Worm (Caenorhabditis elegans): ENCODE results near the gene tbx-34.
A peak's percentile ranks its signal among the peaks of the same experiment; 100 is the strongest.

DNA sequence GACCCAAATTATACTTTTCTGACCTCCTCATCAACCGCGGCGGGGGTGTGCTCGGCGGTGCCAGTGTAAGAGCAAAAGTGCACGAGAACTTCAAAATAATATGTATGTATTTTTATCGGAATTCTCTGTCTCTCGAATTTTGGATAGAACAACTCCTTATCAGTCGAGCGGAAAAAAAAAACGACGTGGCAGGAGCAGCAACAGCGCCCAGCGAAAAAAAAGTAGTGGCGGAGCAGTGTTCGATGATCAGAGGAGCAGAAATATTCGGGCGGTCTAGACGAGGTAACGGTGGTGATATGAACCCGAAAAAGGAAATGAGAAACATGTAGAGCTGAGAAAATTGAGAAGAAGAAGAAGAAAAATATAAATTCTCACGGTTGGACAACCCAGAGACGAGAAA is 24.8 kb downstream of the tbx-34 start:
- TF ChIP-seq fos-1 (tag; optimal IDR thresholded peaks at IDR 0.05) = no peak
- no peak for TF ChIP-seq R02D3.7 (tag; optimal IDR thresholded peaks at IDR 0.05)
- TF ChIP-seq ZK546.5 (tag; optimal IDR thresholded peaks at IDR 0.05) = no peak
- TF ChIP-seq jun-1 (tag; optimal IDR thresholded peaks at IDR 0.05) = no peak
- no peak for TF ChIP-seq unc-130 (GFP tag; optimal IDR thresholded peaks at IDR 0.05)
- no peak for TF ChIP-seq daf-16 (GFP tag; optimal IDR thresholded peaks at IDR 0.05)
- TF ChIP-seq daf-16 (tag; optimal IDR thresholded peaks at IDR 0.05) = peak; percentile 72
- no peak for TF ChIP-seq aly-2 (tag; optimal IDR thresholded peaks at IDR 0.05)
- no peak for TF ChIP-seq ama-1 (optimal IDR thresholded peaks at IDR 0.05)
- TF ChIP-seq nhr-237 (tag; optimal IDR thresholded peaks at IDR 0.05) = no peak
- no peak for TF ChIP-seq skn-1 (tag; optimal IDR thresholded peaks at IDR 0.05)
- TF ChIP-seq ceh-44 (GFP tag; IDR thresholded peaks at IDR 0.05) = no peak
- no peak for TF ChIP-seq ceh-82 (tag; optimal IDR thresholded peaks at IDR 0.05)
